Fruit fly (Drosophila melanogaster) whole organism, embryonic: Measurements from ENCODE around the gene CG44037.

Experiments
- Bdp1 ChIP-seq: fragments of 200-800 bp; sonication (Bioruptor generic); optimal IDR thresholded peaks from 3 replicates; lab custom pipeline; 2016; ENCODE audit warnings: missing biosample characterization, missing genetic modification characterization
- CG10321 ChIP-seq: fragments of 200-800 bp; sonication (Bioruptor generic); IDR thresholded peaks from 2 replicates; pipeline ENCODE4 v1.3.6; 2022; ENCODE audit warnings: missing biosample characterization, missing genetic modification characterization
- CG10565 ChIP-seq: fragments of 200-800 bp; sonication (Bioruptor generic); optimal IDR thresholded peaks from 3 replicates; lab custom pipeline; 2016; ENCODE audit warnings: missing biosample characterization, mild to moderate bottlenecking, missing genetic modification characterization
- CG12769 ChIP-seq: fragments of 200-800 bp; sonication (Bioruptor generic); optimal IDR thresholded peaks from 2 replicates; lab custom pipeline; 2019; ENCODE audit warnings: missing biosample characterization, mild to moderate bottlenecking, missing genetic modification characterization, moderate library complexity
- CG14710 ChIP-seq: fragments of 200-800 bp; sonication (Bioruptor generic); optimal IDR thresholded peaks from 3 replicates; lab custom pipeline; 2019; ENCODE audit warnings: missing biosample characterization, mild to moderate bottlenecking, missing genetic modification characterization, moderate library complexity
- CG16815 ChIP-seq: fragments of 200-800 bp; sonication (Bioruptor generic); optimal IDR thresholded peaks from 3 replicates; lab custom pipeline; 2017; ENCODE audit warnings: missing biosample characterization, mild to moderate bottlenecking, missing genetic modification characterization
- CG18011 ChIP-seq: fragments of 200-800 bp; sonication (Bioruptor generic); optimal IDR thresholded peaks from 2 replicates; lab custom pipeline; 2017; ENCODE audit warnings: missing biosample characterization, missing genetic modification characterization, mild to moderate bottlenecking, moderate library complexity, missing genotype
- CG2199 ChIP-seq: fragments of 200-800 bp; sonication (Bioruptor generic); IDR thresholded peaks from 3 replicates; pipeline ENCODE4 v1.3.6; 2022; ENCODE audit warnings: missing biosample characterization, missing genetic modification characterization
- CG2678 ChIP-seq: fragments of 200-800 bp; sonication (Bioruptor generic); optimal IDR thresholded peaks from 3 replicates; lab custom pipeline; 2019; ENCODE audit warnings: missing biosample characterization, mild to moderate bottlenecking, missing genetic modification characterization, moderate library complexity
- CG31388 ChIP-seq: fragments of 200-800 bp; sonication (Bioruptor generic); optimal IDR thresholded peaks from 2 replicates; lab custom pipeline; 2016; ENCODE audit warnings: missing biosample characterization, missing genetic modification characterization
- CG33213 ChIP-seq: fragments of 200-800 bp; sonication (Bioruptor generic); optimal IDR thresholded peaks from 3 replicates; lab custom pipeline; 2016; ENCODE audit warnings: missing biosample characterization, missing genetic modification characterization
- CG34376 ChIP-seq: fragments of 200-800 bp; sonication (Bioruptor generic); optimal IDR thresholded peaks from 2 replicates; lab custom pipeline; 2018; ENCODE audit warnings: missing biosample characterization, mild to moderate bottlenecking, missing genetic modification characterization
- CG3847 ChIP-seq: fragments of 200-800 bp; sonication (Bioruptor generic); IDR thresholded peaks from 2 replicates; pipeline ENCODE4 v1.3.6; 2022; ENCODE audit warnings: missing biosample characterization, missing genetic modification characterization
- CG4707 ChIP-seq: fragments of 200-800 bp; sonication (Bioruptor generic); optimal IDR thresholded peaks from 2 replicates; lab custom pipeline; 2018; ENCODE audit warnings: missing biosample characterization, mild to moderate bottlenecking, missing genetic modification characterization, moderate library complexity
- CG6689 ChIP-seq: fragments of 200-800 bp; sonication (Bioruptor generic); IDR thresholded peaks from 2 replicates; pipeline ENCODE4 v1.3.6; 2022; ENCODE audit warnings: missing biosample characterization, missing genetic modification characterization
- CG7786 ChIP-seq: fragments of 200-800 bp; sonication (Bioruptor generic); optimal IDR thresholded peaks from 2 replicates; lab custom pipeline; 2016; ENCODE audit warnings: missing biosample characterization, missing genetic modification characterization
- CG9437 ChIP-seq: fragments of 200-800 bp; sonication (Bioruptor generic); optimal IDR thresholded peaks from 2 replicates; lab custom pipeline; 2018; ENCODE audit warnings: missing biosample characterization, mild to moderate bottlenecking, missing genetic modification characterization
- CG9797 ChIP-seq: fragments of 200-800 bp; sonication (Bioruptor generic); optimal IDR thresholded peaks from 3 replicates; lab custom pipeline; 2018; ENCODE audit warnings: missing biosample characterization, mild to moderate bottlenecking, missing genetic modification characterization
- D19A ChIP-seq: fragments of 200-800 bp; optimal IDR thresholded peaks from 3 replicates; lab custom pipeline; 2019; ENCODE audit warnings: missing biosample characterization, mild to moderate bottlenecking, missing genetic modification characterization, moderate library complexity
- Dad ChIP-seq: fragments of 200-800 bp; sonication (Bioruptor generic); optimal IDR thresholded peaks from 3 replicates; lab custom pipeline; 2016; ENCODE audit warnings: missing biosample characterization, missing genetic modification characterization
- Ets65A ChIP-seq: fragments of 200-800 bp; sonication (Bioruptor generic); peaks from one replicate; lab custom pipeline; 2016; ENCODE audit warnings: missing biosample characterization, missing genetic modification characterization
- Fer3 ChIP-seq: fragments of 200-800 bp; sonication (Bioruptor generic); optimal IDR thresholded peaks from 2 replicates; lab custom pipeline; 2018; ENCODE audit warnings: missing biosample characterization, mild to moderate bottlenecking, missing genetic modification characterization, moderate library complexity
- Hmr ChIP-seq: fragments of 200-800 bp; sonication (Bioruptor generic); optimal IDR thresholded peaks from 3 replicates; lab custom pipeline; 2017; ENCODE audit warnings: mild to moderate bottlenecking, missing biosample characterization, missing genetic modification reagents, missing genetic modification characterization
- Spps ChIP-seq: fragments of 200-800 bp; sonication (Bioruptor generic); optimal IDR thresholded peaks from 2 replicates; lab custom pipeline; 2018; ENCODE audit warnings: missing biosample characterization, mild to moderate bottlenecking, missing genetic modification characterization
- Vsx1 ChIP-seq: fragments of 200-800 bp; sonication (Bioruptor generic); optimal IDR thresholded peaks from 2 replicates; lab custom pipeline; 2017; ENCODE audit warnings: missing biosample characterization, mild to moderate bottlenecking, missing genetic modification characterization, missing genetic modification reagents
- az2 ChIP-seq: fragments of 200-800 bp; sonication (Bioruptor generic); optimal IDR thresholded peaks from 3 replicates; lab custom pipeline; 2016; ENCODE audit warnings: missing biosample characterization, missing genetic modification characterization
- crol ChIP-seq: fragments of 200-800 bp; sonication (Bioruptor generic); IDR thresholded peaks from 2 replicates; pipeline ENCODE4 v1.3.6; 2022; ENCODE audit warnings: missing biosample characterization, missing genetic modification characterization
- en ChIP-seq: fragments of 200-800 bp; sonication (Bioruptor generic); optimal IDR thresholded peaks from 2 replicates; lab custom pipeline; 2016; ENCODE audit warnings: missing biosample characterization, missing genetic modification characterization
- eve ChIP-seq, 2 experiments: fragments of >200 bp; optimal IDR thresholded peaks; 2 replicates each; lab custom pipeline; 2017; ENCODE audit warnings: missing biosample characterization in 2 of 2, missing genetic modification characterization in 2 of 2
- grau ChIP-seq: fragments of 200-800 bp; optimal IDR thresholded peaks from 3 replicates; lab custom pipeline; 2019; ENCODE audit warnings: missing biosample characterization, mild to moderate bottlenecking, missing genetic modification characterization, moderate library complexity
- grn ChIP-seq: fragments of 200-800 bp; sonication (Bioruptor generic); optimal IDR thresholded peaks from 3 replicates; lab custom pipeline; 2017; ENCODE audit warnings: missing biosample characterization, missing genetic modification characterization
- hkb ChIP-seq, 2 experiments: fragments of 200-800 bp in 1 of 2; fragments of >200 bp in 1 of 2; sonication (Bioruptor generic) in 1 of 2; IDR thresholded peaks in 1 of 2; optimal IDR thresholded peaks in 1 of 2; 2 replicates each; pipeline versions ENCODE4 v1.3.6 to Lab custom; 2017 to 2022; ENCODE audit warnings: missing biosample characterization in 1 of 2, missing genetic modification characterization in 1 of 2
- nerfin-1 ChIP-seq: fragments of 200-800 bp; sonication (Bioruptor generic); optimal IDR thresholded peaks from 3 replicates; lab custom pipeline; 2019; ENCODE audit warnings: missing biosample characterization, mild to moderate bottlenecking, missing genetic modification characterization, moderate library complexity
- oc ChIP-seq: fragments of 200-800 bp; sonication (Bioruptor generic); optimal IDR thresholded peaks from 2 replicates; lab custom pipeline; 2018; ENCODE audit warnings: missing biosample characterization, mild to moderate bottlenecking, missing genetic modification characterization, moderate library complexity
- pum ChIP-seq: fragments of 200-800 bp; sonication (Bioruptor generic); optimal IDR thresholded peaks from 2 replicates; lab custom pipeline; 2016; ENCODE audit warnings: missing biosample characterization, missing genetic modification characterization
- sisA ChIP-seq: fragments of 200-800 bp; sonication (Bioruptor generic); IDR thresholded peaks from 2 replicates; pipeline ENCODE4 v1.3.6; 2022; ENCODE audit warnings: missing biosample characterization, missing genetic modification characterization
- sr ChIP-seq: fragments of 200-800 bp; sonication (Bioruptor generic); IDR thresholded peaks from 3 replicates; pipeline ENCODE4 v1.3.6; 2022; ENCODE audit warnings: missing biosample characterization, missing genetic modification characterization
- ssp ChIP-seq: fragments of 200-800 bp; sonication (Bioruptor generic); IDR thresholded peaks from 2 replicates; pipeline ENCODE4 v1.3.6; 2022; ENCODE audit warnings: missing biosample characterization, missing genetic modification characterization
- sug ChIP-seq: fragments of 200-800 bp; optimal IDR thresholded peaks from 2 replicates; lab custom pipeline; 2019; ENCODE audit warnings: missing biosample characterization, mild to moderate bottlenecking, missing genetic modification characterization, moderate library complexity
- twi ChIP-seq: fragments of 200-800 bp; optimal IDR thresholded peaks from 2 replicates; lab custom pipeline; 2019; ENCODE audit warnings: missing biosample characterization, mild to moderate bottlenecking, missing genetic modification characterization, moderate library complexity
- unpg ChIP-seq: fragments of 200-800 bp; sonication (Bioruptor generic); optimal IDR thresholded peaks from 3 replicates; lab custom pipeline; 2018; ENCODE audit warnings: missing biosample characterization, mild to moderate bottlenecking, missing genetic modification characterization, moderate library complexity
- zen ChIP-seq: fragments of 200-800 bp; sonication (Bioruptor generic); optimal IDR thresholded peaks from 3 replicates; lab custom pipeline; 2018; ENCODE audit warnings: missing biosample characterization, mild to moderate bottlenecking, missing genetic modification characterization, moderate library complexity

Gene CG44037

dm6 chr3R:12259013-12259412 is 476 bp downstream of the CG44037 start (continued):
- TF ChIP-seq CG16815 (GFP tag; lab: Kevin White, UChicago) (no peak), CG33213 (GFP tag; lab: Kevin White, UChicago) (no peak), Hmr (GFP tag; lab: Kevin White, UChicago) (peak; percentile 10), Spps (tag; lab: Kevin White, UChicago) (no peak), pum (GFP tag; lab: Kevin White, UChicago) (no peak), Dad (GFP tag; lab: Kevin White, UChicago) (no peak), CG4707 (GFP tag; lab: Kevin White, UChicago) (no peak), CG9437 (GFP tag; lab: Kevin White, UChicago) (no peak), hkb (optimal IDR thresholded peaks at IDR 0.05; lab: Kevin White, UChicago) (no peak), hkb (GFP tag; IDR thresholded peaks at IDR 0.05; lab: Robert Waterston, UW) (no peak), crol (GFP tag; lab: Robert Waterston, UW) (peak; percentile 47; the same call in 1 of the 2 replicates), grau (tag; lab: Kevin White, UChicago) (no peak), CG6689 (GFP tag; lab: Robert Waterston, UW) (no peak), ssp (GFP tag; lab: Robert Waterston, UW) (no peak), sisA (GFP tag; lab: Robert Waterston, UW) (no peak), en (GFP tag; lab: Kevin White, UChicago) (no peak), sr (GFP tag; lab: Robert Waterston, UW) (no peak), sug (tag; lab: Kevin White, UChicago) (peak; percentile 31), nerfin-1 (tag; lab: Kevin White, UChicago) (no peak), eve (GFP tag; optimal IDR thresholded peaks at IDR 0.05; lab: Kevin White, UChicago) (no peak), CG3847 (no peak), Vsx1 (peak; percentile 4)
- TF ChIP-seq, all 482 proteins: peak for 8

- 0 out of 3 replicates have a peak, but pooled peaks have one; percentile 72 for TF ChIP-seq CG2199
- peak; percentile 63 for TF ChIP-seq grn
- no peak for TF ChIP-seq az2 (GFP tag; lab: Kevin White, UChicago)
- TF ChIP-seq zen, result peak; percentile 18
- TF ChIP-seq CG10565 (GFP tag; lab: Kevin White, UChicago), result no peak
- TF ChIP-seq CG14710 (tag; lab: Kevin White, UChicago), result no peak
Observed at dm6 chr3R:12259819-12260218, 1.3 kb downstream of the CG44037 start.

dm6 chr3R:12260669-12261068 is 2.1 kb downstream of the CG44037 start, which contains the start of gene CG44038:
TSS of gene CG44038 (plus strand) at chr3R:12260969.
- TF ChIP-seq Fer3 (tag; lab: Kevin White, UChicago) (no peak), Ets65A (GFP tag; lab: Kevin White, UChicago) (peak; percentile 89)

- TF ChIP-seq CG12769 (no peak), unpg (no peak), CG7786 (GFP tag; lab: Kevin White, UChicago) (no peak), oc (tag; lab: Kevin White, UChicago) (no peak), D19A (tag; lab: Kevin White, UChicago) (no peak), CG9797 (no peak), Bdp1 (GFP tag; lab: Kevin White, UChicago) (no peak), twi (tag; lab: Kevin White, UChicago) (peak; percentile 12), CG2678 (tag; lab: Kevin White, UChicago) (no peak), ssp (GFP tag; lab: Robert Waterston, UW) (no peak), CG18011 (no peak), CG31388 (no peak), CG34376 (peak; percentile 42), CG10321 (no peak)
Observed at dm6 chr3R:12269889-12270403, 11.4 kb downstream of the CG44037 start.
